Fruit fly (Drosophila melanogaster): ENCODE measurements around the gene Acbp2.

Gene Acbp2

DNA sequence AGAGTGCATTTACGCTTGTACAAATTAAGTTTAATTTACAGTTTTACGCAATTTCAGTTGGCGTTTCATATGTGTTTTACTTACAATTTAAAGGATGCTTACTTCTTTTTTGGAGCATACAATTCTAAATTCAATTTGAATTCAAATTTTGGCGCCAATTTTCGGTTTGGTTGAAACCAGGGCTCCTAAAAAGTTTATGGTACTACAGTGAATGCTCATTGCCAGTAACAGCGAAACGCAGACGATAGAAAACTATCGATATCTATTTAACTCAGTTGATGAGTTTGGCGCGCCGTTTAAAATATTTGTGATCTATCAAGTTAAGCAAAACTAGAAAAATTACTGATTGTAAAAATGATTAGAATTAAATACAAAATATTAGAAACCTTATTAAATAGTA, 37.6 kb upstream of the Acbp2 start (continued):
- TF ChIP-seq CG6683 (GFP tag; optimal IDR thresholded peaks at IDR 0.05), result no peak
- TF ChIP-seq CG14965 (GFP tag; optimal IDR thresholded peaks at IDR 0.05; ENCODE audit: borderline replicate concordance), result no peak
- no peak for TF ChIP-seq tll (GFP tag; optimal IDR thresholded peaks at IDR 0.05)
- no peak for TF ChIP-seq CG10209 (GFP tag; optimal IDR thresholded peaks at IDR 0.05)
- no peak for TF ChIP-seq Optix (GFP tag; IDR thresholded peaks at IDR 0.05)
- TF ChIP-seq Hr78 (GFP tag; optimal IDR thresholded peaks at IDR 0.05), result no peak
- TF ChIP-seq scrt (GFP tag; optimal IDR thresholded peaks at IDR 0.05), result no peak
- TF ChIP-seq row (GFP tag; IDR thresholded peaks at IDR 0.05), result no peak
- TF ChIP-seq Blimp-1 (GFP tag; optimal IDR thresholded peaks at IDR 0.05), result no peak
- no peak for TF ChIP-seq so (GFP tag; IDR thresholded peaks at IDR 0.05)
- TF ChIP-seq E2f2 (GFP tag; IDR thresholded peaks at IDR 0.05), result peak; percentile 97
- TF ChIP-seq cato (GFP tag; optimal IDR thresholded peaks at IDR 0.05; ENCODE audit: borderline replicate concordance), result no peak
- no peak for TF ChIP-seq CG10959 (GFP tag; IDR thresholded peaks at IDR 0.05)
- TF ChIP-seq CG6689 (GFP tag; IDR thresholded peaks at IDR 0.05), result no peak
- TF ChIP-seq ase (GFP tag; IDR thresholded peaks at IDR 0.05), result no peak
- TF ChIP-seq mirr (GFP tag; optimal IDR thresholded peaks at IDR 0.05), result no peak
- no peak for TF ChIP-seq fru (optimal IDR thresholded peaks at IDR 0.05)
- TF ChIP-seq CG32767 (GFP tag; IDR thresholded peaks at IDR 0.05), result no peak
- TF ChIP-seq Mad (GFP tag; optimal IDR thresholded peaks at IDR 0.05), result no peak
- no peak for TF ChIP-seq E2f1 (GFP tag; IDR thresholded peaks at IDR 0.05)
- TF ChIP-seq CG4730 (GFP tag; IDR thresholded peaks at IDR 0.05), result no peak
- no peak for TF ChIP-seq Poxn (GFP tag; IDR thresholded peaks at IDR 0.05)
- no peak for TF ChIP-seq peb (GFP tag; IDR thresholded peaks at IDR 0.05)
- peak; percentile 56; the same call in 1 of the 3 replicates for TF ChIP-seq hb (GFP tag; IDR thresholded peaks at IDR 0.05; ENCODE audit: partially characterized antibody)
- no peak for TF ChIP-seq ab (GFP tag; optimal IDR thresholded peaks at IDR 0.05)
- TF ChIP-seq vvl (GFP tag; IDR thresholded peaks at IDR 0.05), result peak; percentile 56
- TF ChIP-seq CG15601 (tag; optimal IDR thresholded peaks at IDR 0.05), result no peak
- TF ChIP-seq ssp (GFP tag; IDR thresholded peaks at IDR 0.05), result no peak
- TF ChIP-seq stwl (tag; optimal IDR thresholded peaks at IDR 0.05), result no peak
- no peak for TF ChIP-seq CG1529 (GFP tag; optimal IDR thresholded peaks at IDR 0.05)
- TF ChIP-seq nerfin-2 (GFP tag; IDR thresholded peaks at IDR 0.05; ENCODE audit: partially characterized antibody), result peak; percentile 47
- no peak for TF ChIP-seq CG14860 (GFP tag; IDR thresholded peaks at IDR 0.05; ENCODE audit: partially characterized antibody)
- no peak for TF ChIP-seq CG18262 (tag; optimal IDR thresholded peaks at IDR 0.05)
- no peak for TF ChIP-seq CG18619 (GFP tag; optimal IDR thresholded peaks at IDR 0.05)
- no peak for TF ChIP-seq B-H1 (GFP tag; IDR thresholded peaks at IDR 0.05)
- TF ChIP-seq D (optimal IDR thresholded peaks at IDR 0.05), result no peak
- no peak for TF ChIP-seq D (GFP tag; optimal IDR thresholded peaks at IDR 0.05)
- no peak for TF ChIP-seq CG16863 (GFP tag; optimal IDR thresholded peaks at IDR 0.05)
- TF ChIP-seq D19B (GFP tag; optimal IDR thresholded peaks at IDR 0.05), result no peak
- no peak for TF ChIP-seq Xrp1 (GFP tag; IDR thresholded peaks at IDR 0.05)
- no peak for TF ChIP-seq fd3F (GFP tag; optimal IDR thresholded peaks at IDR 0.05)
- 0 out of 2 replicates have a peak, but pooled peaks have one; percentile 15 for TF ChIP-seq CG42726 (GFP tag; IDR thresholded peaks at IDR 0.05; ENCODE audit: partially characterized antibody)
- no peak for TF ChIP-seq CG18599 (GFP tag; optimal IDR thresholded peaks at IDR 0.05)
- TF ChIP-seq luna (GFP tag; optimal IDR thresholded peaks at IDR 0.05), result no peak
- no peak for TF ChIP-seq jing (GFP tag; optimal IDR thresholded peaks at IDR 0.05)
- peak; percentile 44; the same call in 1 of the 2 replicates for TF ChIP-seq hbn (GFP tag; IDR thresholded peaks at IDR 0.05; ENCODE audit: partially characterized antibody)
- peak; percentile 40; the same call in 1 of the 3 replicates for TF ChIP-seq CG16813 (GFP tag; IDR thresholded peaks at IDR 0.05; ENCODE audit: partially characterized antibody)
- no peak for TF ChIP-seq CG10431 (GFP tag; optimal IDR thresholded peaks at IDR 0.05)
- TF ChIP-seq Meics (GFP tag; optimal IDR thresholded peaks at IDR 0.05), result no peak
- no peak for TF ChIP-seq ara (GFP tag; IDR thresholded peaks at IDR 0.05)
- TF ChIP-seq Scr (GFP tag; IDR thresholded peaks at IDR 0.05; ENCODE audit: partially characterized antibody), result peak; percentile 67
